Fruit fly (Drosophila melanogaster): ENCODE measurements around the gene kkv.
A peak's percentile ranks its signal among the peaks of the same experiment; 100 is the strongest.

Gene kkv

dm6 chr3R:5361681-5362319 lies 30.9 kb downstream of the kkv start (continued):
- TF ChIP-seq CG10669 (GFP tag; optimal IDR thresholded peaks at IDR 0.05) (peak; percentile 90), ss (GFP tag; optimal IDR thresholded peaks at IDR 0.05) (peak; percentile 84), CG6163 (GFP tag; IDR thresholded peaks at IDR 0.05) (peak; percentile 97), Ets21C (GFP tag; optimal IDR thresholded peaks at IDR 0.05) (peak; percentile 85), Smox (GFP tag; optimal IDR thresholded peaks at IDR 0.05) (peak; percentile 88), pdm3 (GFP tag; optimal IDR thresholded peaks at IDR 0.05) (peak; percentile 91), Hr39 (GFP tag; optimal IDR thresholded peaks at IDR 0.05) (peak; percentile 94), CG8632 (GFP tag; optimal IDR thresholded peaks at IDR 0.05) (peak; percentile 79), svp (GFP tag) (peak; percentile 92), CG3919 (GFP tag; optimal IDR thresholded peaks at IDR 0.05) (peak; percentile 96), lz (GFP tag; optimal IDR thresholded peaks at IDR 0.05) (peak; percentile 90), Eip78C (GFP tag) (peak; percentile 97), CG4318 (GFP tag; optimal IDR thresholded peaks at IDR 0.05) (peak; percentile 86), fd85E (GFP tag; optimal IDR thresholded peaks at IDR 0.05) (peak; percentile 74), CG34406 (GFP tag; optimal IDR thresholded peaks at IDR 0.05) (peak; percentile 84), Sox14 (GFP tag; optimal IDR thresholded peaks at IDR 0.05) (peak; percentile 95), Blimp-1 (GFP tag; optimal IDR thresholded peaks at IDR 0.05) (peak; percentile 42), CG7368 (GFP tag; optimal IDR thresholded peaks at IDR 0.05) (peak; percentile 91), CG6792 (GFP tag; optimal IDR thresholded peaks at IDR 0.05) (peak; percentile 90), dsx (GFP tag; optimal IDR thresholded peaks at IDR 0.05; ENCODE audit: poor library complexity, severe bottlenecking) (peak; percentile 89), CG16779 (tag; optimal IDR thresholded peaks at IDR 0.05) (no peak), Hr4 (GFP tag; optimal IDR thresholded peaks at IDR 0.05) (peak; percentile 96), esn (GFP tag; optimal IDR thresholded peaks at IDR 0.05) (peak; percentile 94), eg (GFP tag; IDR thresholded peaks at IDR 0.05) (peak; percentile 95), vri (GFP tag; optimal IDR thresholded peaks at IDR 0.05) (peak; percentile 92), salr (GFP tag; optimal IDR thresholded peaks at IDR 0.05) (peak; percentile 85 to 91), net (GFP tag; optimal IDR thresholded peaks at IDR 0.05) (peak; percentile 92), Eip75B (GFP tag; optimal IDR thresholded peaks at IDR 0.05) (peak; percentile 93), CG9139 (GFP tag; optimal IDR thresholded peaks at IDR 0.05) (peak; percentile 78), CG1621 (tag; optimal IDR thresholded peaks at IDR 0.05) (peak; percentile 86), achi (GFP tag; optimal IDR thresholded peaks at IDR 0.05) (peak; percentile 92), fkh (GFP tag; optimal IDR thresholded peaks at IDR 0.05) (peak; percentile 42), dac (GFP tag; optimal IDR thresholded peaks at IDR 0.05) (peak; percentile 81), cyc (GFP tag; optimal IDR thresholded peaks at IDR 0.05) (peak; percentile 93)

- TF ChIP-seq CG6854 (GFP tag; optimal IDR thresholded peaks at IDR 0.05), result peak; percentile 55
- no peak for TF ChIP-seq CG8632 (GFP tag; optimal IDR thresholded peaks at IDR 0.05)
- no peak for TF ChIP-seq ss (GFP tag; optimal IDR thresholded peaks at IDR 0.05)
- TF ChIP-seq CG6163 (GFP tag; IDR thresholded peaks at IDR 0.05), result 0 out of 3 replicates have a peak, but pooled peaks have one; percentile 6
- TF ChIP-seq fkh (GFP tag; optimal IDR thresholded peaks at IDR 0.05), result no peak
- TF ChIP-seq Eip78C (GFP tag), result peak; percentile 27
- TF ChIP-seq CG10669 (GFP tag; optimal IDR thresholded peaks at IDR 0.05), result no peak
- TF ChIP-seq fd59A (GFP tag; optimal IDR thresholded peaks at IDR 0.05), result no peak
- TF ChIP-seq Sox14 (GFP tag; optimal IDR thresholded peaks at IDR 0.05), result peak; percentile 27
- peak; percentile 45 for TF ChIP-seq CG1621 (tag; optimal IDR thresholded peaks at IDR 0.05)
- TF ChIP-seq CG3032 (tag; optimal IDR thresholded peaks at IDR 0.05), result no peak
- no peak for TF ChIP-seq CG8119 (GFP tag; IDR thresholded peaks at IDR 0.05)
- no peak for TF ChIP-seq Hr39 (GFP tag; optimal IDR thresholded peaks at IDR 0.05)
- TF ChIP-seq Blimp-1 (GFP tag; optimal IDR thresholded peaks at IDR 0.05), result no peak
- no peak for TF ChIP-seq OdsH (GFP tag; optimal IDR thresholded peaks at IDR 0.05)
- no peak for TF ChIP-seq CG4318 (GFP tag; optimal IDR thresholded peaks at IDR 0.05)
- no peak for TF ChIP-seq CG31627 (GFP tag; optimal IDR thresholded peaks at IDR 0.05)
- TF ChIP-seq CG8319 (GFP tag; optimal IDR thresholded peaks at IDR 0.05), result no peak
Measured at dm6 chr3R:5357935-5358414, 34.7 kb downstream of the kkv start, which contains the start of gene Prosbeta7. Gene Prosbeta7 (minus strand): TSS chr3R:5358364.

Data from whole organism, prepupa.